Worm (Caenorhabditis elegans): ENCODE data around the gene mrps-17.

The mrps-17 gene

ce11 chrIII:6431766-6432228, at the start of gene mrps-17, which contains the start of gene txdc-9:
Gene mrps-17, minus strand, starts transcription at chrIII:6431798.
Gene txdc-9, plus strand, starts transcription at chrIII:6432178.
- TF ChIP-seq lin-39 (tag; optimal IDR thresholded peaks at IDR 0.05) (peak; percentile 72), pqm-1 (tag; optimal IDR thresholded peaks at IDR 0.05) (peak; percentile 44), fkh-2 (tag; optimal IDR thresholded peaks at IDR 0.05) (no peak), skn-1 (tag; optimal IDR thresholded peaks at IDR 0.05) (peak; percentile 67), ztf-11 (tag; optimal IDR thresholded peaks at IDR 0.05) (no peak), aly-2 (tag; optimal IDR thresholded peaks at IDR 0.05) (no peak), nhr-23 (tag; optimal IDR thresholded peaks at IDR 0.05) (peak; percentile 73), zag-1 (tag; optimal IDR thresholded peaks at IDR 0.05) (no peak), elt-1 (tag; optimal IDR thresholded peaks at IDR 0.05) (no peak), R02D3.7 (tag; optimal IDR thresholded peaks at IDR 0.05) (peak; percentile 32), sea-2 (GFP tag; optimal IDR thresholded peaks at IDR 0.05) (no peak), ceh-28 (tag; optimal IDR thresholded peaks at IDR 0.05) (peak; percentile 59), ZK546.5 (tag; optimal IDR thresholded peaks at IDR 0.05) (no peak), elt-2 (tag; optimal IDR thresholded peaks at IDR 0.05) (peak; percentile 33), ceh-9 (tag; optimal IDR thresholded peaks at IDR 0.05) (no peak), ceh-16 (tag; optimal IDR thresholded peaks at IDR 0.05) (no peak), nhr-76 (tag; optimal IDR thresholded peaks at IDR 0.05) (no peak), ama-1 (optimal IDR thresholded peaks at IDR 0.05) (peak; percentile 1), nhr-43 (tag; optimal IDR thresholded peaks at IDR 0.05; ENCODE audit: poor library complexity, severe bottlenecking) (no peak), nhr-237 (tag; optimal IDR thresholded peaks at IDR 0.05) (no peak), jun-1 (tag; optimal IDR thresholded peaks at IDR 0.05) (no peak), pha-4 (tag; optimal IDR thresholded peaks at IDR 0.05) (no peak), nhr-11 (tag; optimal IDR thresholded peaks at IDR 0.05) (peak; percentile 14), lin-15B (tag; optimal IDR thresholded peaks at IDR 0.05) (peak; percentile 89), ztf-4 (tag; optimal IDR thresholded peaks at IDR 0.05) (no peak), nhr-28 (tag; optimal IDR thresholded peaks at IDR 0.05) (no peak), nhr-25 (tag; optimal IDR thresholded peaks at IDR 0.05) (peak; percentile 50), unc-62 (GFP tag; optimal IDR thresholded peaks at IDR 0.05) (no peak), eor-1 (tag; optimal IDR thresholded peaks at IDR 0.05) (no peak), tbx-2 (tag; optimal IDR thresholded peaks at IDR 0.05) (no peak), nhr-77 (tag; optimal IDR thresholded peaks at IDR 0.05) (no peak), nhr-12 (tag; optimal IDR thresholded peaks at IDR 0.05) (no peak), nfya-1 (tag; optimal IDR thresholded peaks at IDR 0.05; ENCODE audit: insufficient read depth) (no peak), fkh-10 (GFP tag; optimal IDR thresholded peaks at IDR 0.05) (peak; percentile 37), nhr-67 (tag; optimal IDR thresholded peaks at IDR 0.05) (no peak), mdl-1 (tag; optimal IDR thresholded peaks at IDR 0.05) (no peak), daf-12 (tag; optimal IDR thresholded peaks at IDR 0.05) (no peak), unc-39 (tag; optimal IDR thresholded peaks at IDR 0.05) (no peak), elt-3 (tag; optimal IDR thresholded peaks at IDR 0.05) (no peak), hmg-11 (tag; optimal IDR thresholded peaks at IDR 0.05) (peak; percentile 69), mml-1 (tag; optimal IDR thresholded peaks at IDR 0.05) (no peak), fos-1 (tag; optimal IDR thresholded peaks at IDR 0.05) (no peak), lsy-12 (tag; optimal IDR thresholded peaks at IDR 0.05) (peak; percentile 14), egl-27 (tag; optimal IDR thresholded peaks at IDR 0.05) (no peak), egl-5 (tag; optimal IDR thresholded peaks at IDR 0.05) (peak; percentile 74), ceh-82 (tag; optimal IDR thresholded peaks at IDR 0.05) (no peak), snpc-4 (tag; optimal IDR thresholded peaks at IDR 0.05) (no peak)

ce11 chrIII:6479439-6479838, 47.8 kb upstream of the mrps-17 start:
- TF ChIP-seq aly-2 (tag; optimal IDR thresholded peaks at IDR 0.05) (no peak), ceh-16 (tag; optimal IDR thresholded peaks at IDR 0.05) (no peak), fkh-10 (GFP tag; optimal IDR thresholded peaks at IDR 0.05) (no peak), nhr-25 (tag; optimal IDR thresholded peaks at IDR 0.05) (no peak), elt-1 (tag; optimal IDR thresholded peaks at IDR 0.05) (no peak), elt-2 (tag; optimal IDR thresholded peaks at IDR 0.05) (no peak), sea-2 (GFP tag; optimal IDR thresholded peaks at IDR 0.05) (no peak), mml-1 (tag; optimal IDR thresholded peaks at IDR 0.05) (no peak), fos-1 (tag; optimal IDR thresholded peaks at IDR 0.05) (no peak), tbx-2 (tag; optimal IDR thresholded peaks at IDR 0.05) (no peak), egl-5 (tag; optimal IDR thresholded peaks at IDR 0.05) (no peak), elt-3 (tag; optimal IDR thresholded peaks at IDR 0.05) (no peak), egl-27 (tag; optimal IDR thresholded peaks at IDR 0.05) (no peak), nfya-1 (tag; optimal IDR thresholded peaks at IDR 0.05; ENCODE audit: insufficient read depth) (no peak)

All from whole organism, L3 larva.